Worm (Caenorhabditis elegans) whole organism, L4 larva: ENCODE data around the gene flor-1.

Experiments used
- R02D3.7 ChIP-seq: fragments of 150-350 bp; sonication (generic microtip); optimal IDR thresholded peaks from 3 replicates; lab custom pipeline; 2014; ENCODE audit warnings: missing biosample characterization, missing genetic modification characterization
- lsy-2 ChIP-seq, 2 experiments: fragments of 150-350 bp in 1 of 2; sonication (generic microtip) in 1 of 2; optimal IDR thresholded peaks; 2 replicates each; lab custom pipeline; 2014 to 2017; ENCODE audit warnings: missing biosample characterization in 2 of 2, missing genetic modification characterization in 2 of 2

- TF ChIP-seq lsy-2 (tag; optimal IDR thresholded peaks at IDR 0.05; lab: Kevin White, UChicago): no peak
- TF ChIP-seq R02D3.7 (tag; lab: Kevin White, UChicago): no peak
These were observed 23.9 kb upstream of the flor-1 start, which contains the start of gene K08F9.1 for ce11 chrV:15143285-15143684.
